Worm (Caenorhabditis elegans) whole organism, L3 larva: ENCODE measurements around the gene tsen-2.

Source experiments
- ZK546.5 ChIP-seq: sonication (generic microtip); optimal IDR thresholded peaks from 2 replicates; lab custom pipeline; 2017; ENCODE audit warnings: missing biosample characterization, missing genetic modification characterization
- ama-1 ChIP-seq: fragments of 150-350 bp; optimal IDR thresholded peaks from 2 replicates; lab custom pipeline; 2018
- ceh-16 ChIP-seq: sonication (generic microtip); optimal IDR thresholded peaks from 2 replicates; lab custom pipeline; 2017; ENCODE audit warnings: missing biosample characterization, missing genetic modification characterization
- ceh-28 ChIP-seq: fragments of 150-350 bp; optimal IDR thresholded peaks from 2 replicates; lab custom pipeline; 2014; ENCODE audit warnings: missing biosample characterization, missing genetic modification reagents, missing genetic modification characterization
- daf-12 ChIP-seq: fragments of 150-350 bp; optimal IDR thresholded peaks from 2 replicates; lab custom pipeline; 2014; ENCODE audit warnings: missing biosample characterization, missing genetic modification reagents, missing genetic modification characterization
- egl-27 ChIP-seq: sonication (generic microtip); optimal IDR thresholded peaks from 4 replicates; lab custom pipeline; 2017; ENCODE audit warnings: missing biosample characterization, missing genetic modification reagents, missing genetic modification characterization
- elt-1 ChIP-seq: fragments of 150-350 bp; optimal IDR thresholded peaks from 2 replicates; lab custom pipeline; 2014; ENCODE audit warnings: missing biosample characterization, missing genetic modification characterization
- elt-2 ChIP-seq: sonication (generic microtip); optimal IDR thresholded peaks from 2 replicates; lab custom pipeline; 2016; ENCODE audit warnings: missing genetic modification reagents, mild to moderate bottlenecking, missing genetic modification characterization, missing compliant biosample characterization
- elt-3 ChIP-seq, 3 experiments: fragments of 150-350 bp in 1 of 3; sonication (generic microtip) in 2 of 3; optimal IDR thresholded peaks; 2 replicates in 2 of 3; 4 replicates in 1 of 3; lab custom pipeline; 2014 to 2017; ENCODE audit warnings: missing biosample characterization in 3 of 3, missing genetic modification characterization in 3 of 3
- eor-1 ChIP-seq, 2 experiments: fragments of 150-350 bp; optimal IDR thresholded peaks; 2 replicates each; lab custom pipeline; 2014 to 2018; ENCODE audit warnings: missing biosample characterization in 2 of 2, missing genetic modification characterization in 2 of 2
- fkh-10 ChIP-seq: sonication (generic microtip); optimal IDR thresholded peaks from 2 replicates; lab custom pipeline; 2017; ENCODE audit warnings: missing biosample characterization, missing genetic modification reagents, missing genetic modification characterization
- fkh-2 ChIP-seq: fragments of 150-350 bp; optimal IDR thresholded peaks from 2 replicates; lab custom pipeline; 2014; ENCODE audit warnings: missing biosample characterization, missing genetic modification reagents, missing genetic modification characterization
- hmg-11 ChIP-seq: sonication (generic microtip); optimal IDR thresholded peaks from 2 replicates; lab custom pipeline; 2016; ENCODE audit warnings: missing genetic modification characterization, missing compliant biosample characterization
- jun-1 ChIP-seq: fragments of 150-350 bp; optimal IDR thresholded peaks from 2 replicates; lab custom pipeline; 2014; ENCODE audit warnings: missing biosample characterization, missing genetic modification reagents, missing genetic modification characterization
- lin-15B ChIP-seq: fragments of 150-350 bp; optimal IDR thresholded peaks from 2 replicates; lab custom pipeline; 2014; ENCODE audit warnings: missing biosample characterization, missing genetic modification characterization
- lin-39 ChIP-seq: fragments of 150-350 bp; optimal IDR thresholded peaks from 2 replicates; lab custom pipeline; 2018; ENCODE audit warnings: missing biosample characterization, missing genetic modification reagents, missing genetic modification characterization
- lsy-12 ChIP-seq: sonication (generic microtip); optimal IDR thresholded peaks from 2 replicates; lab custom pipeline; 2016; ENCODE audit warnings: mild to moderate bottlenecking, missing genetic modification characterization, missing compliant biosample characterization
- mdl-1 ChIP-seq: fragments of 150-350 bp; optimal IDR thresholded peaks from 2 replicates; lab custom pipeline; 2014; ENCODE audit warnings: missing biosample characterization, missing genetic modification characterization
- nfya-1 ChIP-seq: sonication (generic microtip); optimal IDR thresholded peaks from 2 replicates; lab custom pipeline; 2017; ENCODE audit warnings: missing genetic modification characterization, mild to moderate bottlenecking, missing compliant biosample characterization, antibody characterized with exemption, moderate library complexity; ENCODE audit not compliant: insufficient read depth
- nhr-11 ChIP-seq: fragments of 150-350 bp; optimal IDR thresholded peaks from 2 replicates; lab custom pipeline; 2014; ENCODE audit warnings: missing biosample characterization, missing genetic modification characterization
- nhr-12 ChIP-seq: fragments of 150-350 bp; optimal IDR thresholded peaks from 2 replicates; lab custom pipeline; 2014; ENCODE audit warnings: missing biosample characterization, missing genetic modification characterization
- nhr-23 ChIP-seq: fragments of 150-350 bp; optimal IDR thresholded peaks from 2 replicates; lab custom pipeline; 2014; ENCODE audit warnings: missing biosample characterization, missing genetic modification reagents, missing genetic modification characterization
- nhr-237 ChIP-seq: fragments of 150-350 bp; optimal IDR thresholded peaks from 2 replicates; lab custom pipeline; 2014; ENCODE audit warnings: missing biosample characterization, missing genetic modification characterization
- nhr-25 ChIP-seq: sonication (generic microtip); optimal IDR thresholded peaks from 2 replicates; lab custom pipeline; 2017; ENCODE audit warnings: missing biosample characterization, missing genetic modification characterization
- nhr-28 ChIP-seq: fragments of 150-350 bp; optimal IDR thresholded peaks from 2 replicates; lab custom pipeline; 2014; ENCODE audit warnings: missing biosample characterization, missing genetic modification characterization
- nhr-67 ChIP-seq: fragments of 150-350 bp; optimal IDR thresholded peaks from 2 replicates; lab custom pipeline; 2014; ENCODE audit warnings: missing biosample characterization, missing genetic modification characterization
- nhr-76 ChIP-seq: fragments of 150-350 bp; sonication (generic microtip); optimal IDR thresholded peaks from 5 replicates; lab custom pipeline; 2014; ENCODE audit warnings: missing biosample characterization, missing genetic modification characterization
- pha-4 ChIP-seq: fragments of 150-350 bp; optimal IDR thresholded peaks from 2 replicates; lab custom pipeline; 2014; ENCODE audit warnings: missing biosample characterization, missing genetic modification reagents, missing genetic modification characterization
- pqm-1 ChIP-seq: fragments of 150-350 bp; optimal IDR thresholded peaks from 2 replicates; lab custom pipeline; 2017; ENCODE audit warnings: missing biosample characterization, missing genetic modification characterization, inconsistent platforms
- skn-1 ChIP-seq: fragments of 150-350 bp; optimal IDR thresholded peaks from 2 replicates; lab custom pipeline; 2014; ENCODE audit warnings: missing biosample characterization, missing genetic modification characterization
- snpc-4 ChIP-seq: fragments of 150-350 bp; optimal IDR thresholded peaks from 2 replicates; lab custom pipeline; 2014; ENCODE audit warnings: missing biosample characterization, missing genetic modification characterization
- tbx-2 ChIP-seq: sonication (generic microtip); optimal IDR thresholded peaks from 2 replicates; lab custom pipeline; 2016; ENCODE audit warnings: mild to moderate bottlenecking, missing genetic modification characterization, missing compliant biosample characterization
- unc-39 ChIP-seq: sonication (generic microtip); optimal IDR thresholded peaks from 4 replicates; lab custom pipeline; 2017; ENCODE audit warnings: missing biosample characterization, missing genetic modification characterization
- unc-62 ChIP-seq: fragments of 150-350 bp; sonication (generic microtip); optimal IDR thresholded peaks from 4 replicates; lab custom pipeline; 2014; ENCODE audit warnings: missing biosample characterization, missing genetic modification reagents, missing genetic modification characterization
- zag-1 ChIP-seq: fragments of 150-350 bp; optimal IDR thresholded peaks from 2 replicates; lab custom pipeline; 2014; ENCODE audit warnings: missing biosample characterization, missing genetic modification characterization
- ztf-11 ChIP-seq: fragments of 150-350 bp; optimal IDR thresholded peaks from 2 replicates; lab custom pipeline; 2014; ENCODE audit warnings: missing biosample characterization, missing genetic modification characterization
- ztf-4 ChIP-seq: fragments of 150-350 bp; optimal IDR thresholded peaks from 2 replicates; lab custom pipeline; 2014; ENCODE audit warnings: missing biosample characterization, missing genetic modification characterization

Gene tsen-2

DNA sequence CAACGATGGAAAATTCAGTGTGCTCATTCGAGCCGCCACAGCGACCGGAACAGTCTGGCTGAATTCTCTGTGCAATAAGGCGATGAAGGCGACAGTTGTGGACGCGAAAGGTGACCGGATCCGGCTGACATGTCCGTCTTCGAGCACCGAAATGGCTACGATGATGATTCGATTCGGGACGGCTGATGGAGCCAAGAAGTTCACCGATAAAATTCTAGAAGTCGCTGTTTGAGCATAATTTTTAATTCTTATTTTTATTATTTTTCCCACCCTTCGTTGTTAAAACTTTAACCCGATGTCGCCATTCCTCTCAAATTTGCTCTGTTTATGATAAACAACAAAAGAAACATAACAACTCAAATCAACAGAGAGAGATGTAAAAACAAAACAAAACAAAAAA is 19.5 kb upstream of the tsen-2 start:
- no peak for TF ChIP-seq elt-3 (tag; optimal IDR thresholded peaks at IDR 0.05; lab: Kevin White, UChicago)
- no peak for TF ChIP-seq eor-1 (tag; optimal IDR thresholded peaks at IDR 0.05; lab: Kevin White, UChicago)
- TF ChIP-seq hmg-11: no peak
- no peak for TF ChIP-seq nhr-11 (tag; lab: Kevin White, UChicago)
- TF ChIP-seq jun-1 (tag; lab: Kevin White, UChicago): no peak
- TF ChIP-seq nhr-237: no peak
- TF ChIP-seq ZK546.5 (tag; lab: Kevin White, UChicago): no peak
- TF ChIP-seq nhr-23 (tag; lab: Kevin White, UChicago): no peak
- TF ChIP-seq nhr-25 (tag; lab: Kevin White, UChicago): no peak
- no peak for TF ChIP-seq elt-1

DNA sequence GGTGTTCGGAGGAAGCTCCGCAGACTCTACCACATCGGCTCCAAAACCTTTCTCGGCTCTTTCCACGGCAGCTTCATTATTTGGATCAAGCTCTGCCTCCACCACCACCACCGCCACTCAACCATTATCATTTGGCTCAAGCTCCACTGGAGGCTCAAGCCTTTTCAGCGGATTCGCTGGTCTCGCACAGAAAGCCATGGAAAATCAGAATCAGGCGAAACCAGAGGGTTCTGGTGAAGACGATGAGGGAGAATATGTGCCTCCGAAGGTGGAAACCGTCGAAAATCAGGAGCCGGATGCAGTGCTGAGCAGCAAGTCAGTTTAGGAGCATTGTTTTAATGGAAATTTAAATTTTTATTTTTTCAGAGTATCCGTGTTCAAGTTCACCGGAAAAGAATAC is 19.0 kb upstream of the tsen-2 start:
- TF ChIP-seq ama-1 (lab: Kevin White, UChicago): no peak
- TF ChIP-seq skn-1 (tag; lab: Kevin White, UChicago): no peak
- no peak for TF ChIP-seq ZK546.5 (tag; lab: Kevin White, UChicago)
- no peak for TF ChIP-seq zag-1 (tag; lab: Kevin White, UChicago)
- TF ChIP-seq nhr-28 (tag; lab: Kevin White, UChicago): no peak
- no peak for TF ChIP-seq tbx-2 (tag; lab: Kevin White, UChicago)

DNA sequence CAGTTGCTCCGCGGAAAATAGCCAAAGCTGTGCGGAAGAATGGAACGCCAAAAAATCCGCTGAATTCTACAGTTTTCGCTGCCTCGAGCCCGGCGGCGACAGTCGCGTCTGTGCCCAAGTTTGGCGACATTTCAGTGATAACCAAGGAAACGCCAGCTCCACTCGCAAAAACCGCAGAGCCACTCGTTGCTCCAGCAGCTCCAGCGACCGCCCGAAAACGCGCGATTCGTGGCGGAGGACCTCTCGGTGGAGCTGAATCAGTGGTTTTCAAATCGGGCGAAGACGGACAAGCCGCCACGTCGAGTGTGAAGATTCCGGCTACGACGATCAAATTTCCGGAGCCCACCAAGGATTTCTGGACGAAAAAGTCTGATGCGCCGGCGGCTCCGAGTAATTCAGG is 18.2 kb upstream of the tsen-2 start:
- TF ChIP-seq pha-4 (tag; lab: Kevin White, UChicago) (no peak), skn-1 (tag; lab: Kevin White, UChicago) (no peak), unc-39 (tag; lab: Kevin White, UChicago) (no peak), snpc-4 (tag; lab: Kevin White, UChicago) (no peak), nhr-67 (tag; lab: Kevin White, UChicago) (no peak), unc-62 (GFP tag; lab: Kevin White, UChicago) (no peak), tbx-2 (tag; lab: Kevin White, UChicago) (no peak), mdl-1 (tag; lab: Kevin White, UChicago) (no peak), lsy-12 (tag; lab: Kevin White, UChicago) (no peak), ama-1 (lab: Kevin White, UChicago) (no peak), ztf-11 (tag; lab: Kevin White, UChicago) (no peak), ZK546.5 (tag; lab: Kevin White, UChicago) (no peak), pqm-1 (no peak), ztf-4 (tag; lab: Kevin White, UChicago) (no peak), nhr-28 (tag; lab: Kevin White, UChicago) (no peak), nhr-237 (no peak), lin-15B (tag; lab: Kevin White, UChicago) (no peak), nhr-12 (tag; lab: Kevin White, UChicago) (no peak), fkh-10 (GFP tag; lab: Kevin White, UChicago) (no peak), nhr-76 (no peak)

DNA sequence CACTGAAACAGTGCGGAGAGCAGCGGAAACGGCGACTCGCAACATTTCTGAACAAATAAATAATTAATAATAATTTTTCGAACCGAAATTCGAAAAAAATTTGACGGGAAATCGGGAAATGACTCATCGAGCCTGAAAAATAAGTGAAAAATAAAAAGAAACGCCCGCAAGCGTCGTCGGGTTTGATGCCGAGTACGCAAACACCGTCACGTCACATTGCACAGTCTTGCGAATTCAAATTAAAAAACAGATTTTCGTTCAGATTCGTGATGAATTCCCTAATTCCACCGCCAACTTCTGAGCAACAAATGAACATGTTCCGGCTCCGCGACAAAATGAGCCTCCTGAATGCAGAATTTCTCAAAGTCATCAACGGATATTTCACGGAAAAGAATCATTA is 17.6 kb upstream of the tsen-2 start, which contains the start of the genes ndab-1 and npp-16:
TSS of gene ndab-1 (minus strand) at position 47 of the 400 bp plus-strand sequence.
TSS of gene npp-16 (plus strand) at position 263 of the 400 bp plus-strand sequence.
- TF ChIP-seq unc-39 (tag; lab: Kevin White, UChicago): no peak
- peak; percentile 33 for TF ChIP-seq lin-15B (tag; lab: Kevin White, UChicago)
- peak; percentile 6 for TF ChIP-seq pha-4 (tag; lab: Kevin White, UChicago)
- peak; percentile 24 for TF ChIP-seq hmg-11
- no peak for TF ChIP-seq ZK546.5 (tag; lab: Kevin White, UChicago)
- TF ChIP-seq nfya-1 (tag; lab: Kevin White, UChicago): peak; percentile 54

DNA sequence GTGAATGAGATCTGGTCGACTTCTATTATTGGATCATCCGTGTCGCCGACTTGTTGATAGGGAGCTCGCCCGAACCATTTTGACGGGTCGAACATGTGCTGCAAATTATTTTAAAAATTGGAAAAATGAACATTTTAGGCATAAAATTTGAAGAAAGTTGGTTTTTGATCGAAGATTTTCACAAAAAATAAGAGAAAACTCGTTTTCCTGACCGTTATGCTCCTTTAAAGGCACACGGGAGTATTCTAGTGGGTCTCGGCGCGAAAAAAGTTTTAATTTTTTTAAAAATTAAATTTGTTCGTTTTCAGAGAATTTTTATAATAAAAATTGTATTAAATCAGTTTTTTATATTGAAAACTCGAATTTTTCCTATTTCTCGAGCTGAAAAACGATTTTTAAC is 16.2 kb upstream of the tsen-2 start, which contains the start of gene Y56A3A.16:
TSS of gene Y56A3A.16 (minus strand) at position 101 of the 400 bp plus-strand sequence.
- TF ChIP-seq nhr-23 (tag; lab: Kevin White, UChicago): no peak
- TF ChIP-seq pha-4 (tag; lab: Kevin White, UChicago): no peak
- no peak for TF ChIP-seq nhr-76
- TF ChIP-seq daf-12 (tag; lab: Kevin White, UChicago): no peak
- no peak for TF ChIP-seq lin-39
- no peak for TF ChIP-seq ztf-4 (tag; lab: Kevin White, UChicago)
- TF ChIP-seq hmg-11: no peak
- TF ChIP-seq elt-2 (tag; lab: Kevin White, UChicago): no peak
- no peak for TF ChIP-seq nhr-11 (tag; lab: Kevin White, UChicago)
- no peak for TF ChIP-seq snpc-4 (tag; lab: Kevin White, UChicago)
- no peak for TF ChIP-seq zag-1 (tag; lab: Kevin White, UChicago)
- no peak for TF ChIP-seq fkh-2
- no peak for TF ChIP-seq ceh-16 (tag; lab: Kevin White, UChicago)
- TF ChIP-seq nhr-12 (tag; lab: Kevin White, UChicago): no peak
- no peak for TF ChIP-seq egl-27 (tag; lab: Kevin White, UChicago)
- TF ChIP-seq pqm-1: no peak
- no peak for TF ChIP-seq eor-1 (tag; optimal IDR thresholded peaks at IDR 0.05; lab: Kevin White, UChicago)
- TF ChIP-seq tbx-2 (tag; lab: Kevin White, UChicago): no peak
- no peak for TF ChIP-seq ceh-28 (tag; lab: Kevin White, UChicago)
- TF ChIP-seq, all 47 proteins: peak for 0
